Worm (Caenorhabditis elegans) whole organism, L3 larva: ENCODE measurements around the gene C13C4.6.

ENCODE experiments used
- aly-2 ChIP-seq: fragments of 150-350 bp; optimal IDR thresholded peaks from 2 replicates; lab custom pipeline; 2014; ENCODE audit warnings: missing biosample characterization, missing genetic modification characterization
- daf-12 ChIP-seq: fragments of 150-350 bp; optimal IDR thresholded peaks from 2 replicates; lab custom pipeline; 2014; ENCODE audit warnings: missing biosample characterization, missing genetic modification reagents, missing genetic modification characterization
- elt-1 ChIP-seq: fragments of 150-350 bp; optimal IDR thresholded peaks from 2 replicates; lab custom pipeline; 2014; ENCODE audit warnings: missing biosample characterization, missing genetic modification characterization
- fkh-10 ChIP-seq: sonication (generic microtip); optimal IDR thresholded peaks from 2 replicates; lab custom pipeline; 2017; ENCODE audit warnings: missing biosample characterization, missing genetic modification reagents, missing genetic modification characterization
- nhr-77 ChIP-seq: fragments of 150-350 bp; optimal IDR thresholded peaks from 2 replicates; lab custom pipeline; 2014; ENCODE audit warnings: missing biosample characterization, missing genetic modification characterization
- tbx-2 ChIP-seq: sonication (generic microtip); optimal IDR thresholded peaks from 2 replicates; lab custom pipeline; 2016; ENCODE audit warnings: mild to moderate bottlenecking, missing genetic modification characterization, missing compliant biosample characterization

- TF ChIP-seq tbx-2 (tag; lab: Kevin White, UChicago): no peak
- TF ChIP-seq daf-12 (tag; lab: Kevin White, UChicago): no peak
- no peak for TF ChIP-seq aly-2
- no peak for TF ChIP-seq elt-1
- TF ChIP-seq nhr-77: no peak
- TF ChIP-seq fkh-10 (GFP tag; lab: Kevin White, UChicago): no peak
These were observed 48.7 kb downstream of the C13C4.6 start, which contains the start of gene ZK863.1 for ce11 chrV:12170114-12170513.
